Worm (Caenorhabditis elegans): Measurements from ENCODE around the gene C55B6.1.

The C55B6.1 gene

ce11 chrX:7230877-7231276 is 30.7 kb downstream of the C55B6.1 start:
- TF ChIP-seq set-16 (GFP tag; IDR thresholded peaks at IDR 0.05), result peak; percentile 71
- no peak for TF ChIP-seq lin-38 (GFP tag; IDR thresholded peaks at IDR 0.05)
- TF ChIP-seq unc-130 (GFP tag; optimal IDR thresholded peaks at IDR 0.05), result no peak
- 0 out of 2 replicates have a peak, but pooled peaks have one; percentile 8 for TF ChIP-seq ceh-20 (GFP tag; IDR thresholded peaks at IDR 0.05)

- no peak for TF ChIP-seq ctbp-1 (GFP tag; IDR thresholded peaks at IDR 0.05)
- 0 out of 2 replicates have a peak, but pooled peaks have one; percentile 7 for TF ChIP-seq php-3 (GFP tag; IDR thresholded peaks at IDR 0.05)
- TF ChIP-seq dpl-1 (GFP tag; optimal IDR thresholded peaks at IDR 0.05), result peak; percentile 9
- TF ChIP-seq hif-1 (tag; optimal IDR thresholded peaks at IDR 0.05), result peak in 1 of 2 experiments; percentile 1
- 0 out of 4 replicates have a peak, but pooled peaks of 1 of the 2 experiments have one; percentile 26 for TF ChIP-seq madf-5 (GFP tag; IDR thresholded peaks at IDR 0.05)
- TF ChIP-seq daf-16 (GFP tag; optimal IDR thresholded peaks at IDR 0.05), result peak in 1 of 2 experiments; percentile 16
- TF ChIP-seq daf-16 (tag; optimal IDR thresholded peaks at IDR 0.05), result peak; percentile 68
- TF ChIP-seq cey-2 (tag; optimal IDR thresholded peaks at IDR 0.05; ENCODE audit: borderline replicate concordance, insufficient read depth), result no peak
- no peak for TF ChIP-seq lir-3 (tag; optimal IDR thresholded peaks at IDR 0.05)
- peak; percentile 91 for TF ChIP-seq aha-1 (tag)
- 0 out of 2 replicates have a peak, but pooled peaks have one; percentile 22 for TF ChIP-seq dmd-9 (GFP tag; IDR thresholded peaks at IDR 0.05)
- peak; percentile 35 for TF ChIP-seq dmd-6 (GFP tag; IDR thresholded peaks at IDR 0.05)
- peak in 1 of 2 experiments; percentile 37 for TF ChIP-seq mdl-1 (tag; optimal IDR thresholded peaks at IDR 0.05)
- peak; percentile 67 for TF ChIP-seq dve-1 (tag; optimal IDR thresholded peaks at IDR 0.05; ENCODE audit: insufficient read depth)
- no peak for TF ChIP-seq nhr-237 (tag; optimal IDR thresholded peaks at IDR 0.05)
- peak; percentile 35 for TF ChIP-seq set-16 (GFP tag; IDR thresholded peaks at IDR 0.05)
- peak in 1 of 2 experiments; percentile 62 for TF ChIP-seq lsy-2 (tag; optimal IDR thresholded peaks at IDR 0.05)
- TF ChIP-seq T20F7.1 (GFP tag; optimal IDR thresholded peaks at IDR 0.05), result no peak
- peak; percentile 22 for TF ChIP-seq rbr-2 (tag; optimal IDR thresholded peaks at IDR 0.05)
- no peak for TF ChIP-seq daf-12 (tag; optimal IDR thresholded peaks at IDR 0.05)
- TF ChIP-seq F26F4.8 (GFP tag; conservative IDR thresholded peaks at IDR 0.05), result no peak
- no peak for TF ChIP-seq mxl-2 (GFP tag; conservative IDR thresholded peaks at IDR 0.05)
- TF ChIP-seq snpc-1.2 (GFP tag; IDR thresholded peaks at IDR 0.05), result no peak
- no peak for TF ChIP-seq ceh-44 (GFP tag; IDR thresholded peaks at IDR 0.05)
- TF ChIP-seq nhr-11 (tag; optimal IDR thresholded peaks at IDR 0.05), result peak; percentile 29
- peak; percentile 83 for TF ChIP-seq hlh-11 (tag; optimal IDR thresholded peaks at IDR 0.05)
- peak; percentile 55 for TF ChIP-seq nhr-6 (tag; optimal IDR thresholded peaks at IDR 0.05)
- TF ChIP-seq nhr-77 (tag; optimal IDR thresholded peaks at IDR 0.05), result no peak
- no peak for TF ChIP-seq attf-4 (tag; optimal IDR thresholded peaks at IDR 0.05)
- TF ChIP-seq nhr-10 (tag; optimal IDR thresholded peaks at IDR 0.05), result no peak
- TF ChIP-seq snpc-4 (tag; optimal IDR thresholded peaks at IDR 0.05), result no peak
- peak; percentile 50; the same call in 1 of the 2 replicates for TF ChIP-seq hmg-1.1 (GFP tag; IDR thresholded peaks at IDR 0.05)
- no peak for TF ChIP-seq aly-2 (tag; optimal IDR thresholded peaks at IDR 0.05)
- TF ChIP-seq zip-11 (GFP tag; IDR thresholded peaks at IDR 0.05), result no peak
- TF ChIP-seq nhr-28 (tag; optimal IDR thresholded peaks at IDR 0.05), result peak; percentile 23
- TF ChIP-seq mes-2 (tag; optimal IDR thresholded peaks at IDR 0.05; ENCODE audit: poor library complexity, severe bottlenecking), result peak; percentile 7
- TF ChIP-seq lin-1 (GFP tag; IDR thresholded peaks at IDR 0.05), result peak; percentile 58; the same call in 1 of the 2 replicates
- peak; percentile 39 for TF ChIP-seq mep-1 (tag; optimal IDR thresholded peaks at IDR 0.05)
- no peak for TF ChIP-seq ceh-32 (tag; optimal IDR thresholded peaks at IDR 0.05; ENCODE audit: poor library complexity)
- TF ChIP-seq pqm-1 (tag; optimal IDR thresholded peaks at IDR 0.05), result peak; percentile 10
- TF ChIP-seq pha-4 (GFP tag; IDR thresholded peaks at IDR 0.05), result no peak
- no peak for TF ChIP-seq pha-4 (tag; optimal IDR thresholded peaks at IDR 0.05)
- TF ChIP-seq lin-15B (tag; optimal IDR thresholded peaks at IDR 0.05), result no peak
- TF ChIP-seq mxl-3 (GFP tag; optimal IDR thresholded peaks at IDR 0.05), result peak; percentile 40
- 0 out of 2 replicates have a peak, but pooled peaks have one; percentile 13 for TF ChIP-seq egl-43 (GFP tag; IDR thresholded peaks at IDR 0.05)
Measured at ce11 chrX:7232158-7232822, 32.1 kb downstream of the C55B6.1 start.

Data from whole organism, L4 larva.